Fruit fly (Drosophila melanogaster) whole organism, adult: Measurements from ENCODE around the gene CARPA.

Experiments used
- CG11617 ChIP-seq: fragments of 200-800 bp; sonication (Bioruptor generic); optimal IDR thresholded peaks from 2 replicates; lab custom pipeline; 2017; ENCODE audit warnings: mild to moderate bottlenecking, missing biosample characterization, missing genetic modification reagents, missing genetic modification characterization
- CG12768 ChIP-seq: fragments of 200-800 bp; sonication (Bioruptor generic); optimal IDR thresholded peaks from 2 replicates; lab custom pipeline; 2017; ENCODE audit warnings: missing biosample characterization, missing genetic modification characterization, mild to moderate bottlenecking, moderate library complexity, missing genetic modification reagents
- CG14711 ChIP-seq: fragments of 200-800 bp; sonication (Bioruptor generic); optimal IDR thresholded peaks from 2 replicates; lab custom pipeline; 2018; ENCODE audit warnings: missing biosample characterization, mild to moderate bottlenecking, missing genetic modification characterization, moderate library complexity
- CG1620 ChIP-seq: fragments of 200-800 bp; sonication (Bioruptor generic); optimal IDR thresholded peaks from 2 replicates; lab custom pipeline; 2016; ENCODE audit warnings: missing biosample characterization, missing genetic modification characterization
- CG33017 ChIP-seq: fragments of 200-800 bp; sonication (Bioruptor generic); optimal IDR thresholded peaks from 2 replicates; lab custom pipeline; 2018; ENCODE audit warnings: missing biosample characterization, mild to moderate bottlenecking, missing genetic modification characterization, moderate library complexity
- CG5204 ChIP-seq: fragments of 200-800 bp; sonication (Bioruptor generic); optimal IDR thresholded peaks from 2 replicates; lab custom pipeline; 2016; ENCODE audit warnings: missing biosample characterization, missing genetic modification characterization
- CG7045 ChIP-seq: fragments of 200-800 bp; sonication (Bioruptor generic); optimal IDR thresholded peaks from 2 replicates; lab custom pipeline; 2017; ENCODE audit warnings: missing biosample characterization, mild to moderate bottlenecking, missing genetic modification characterization
- CG7101 ChIP-seq: fragments of 200-800 bp; sonication (Bioruptor generic); optimal IDR thresholded peaks from 2 replicates; lab custom pipeline; 2018; ENCODE audit warnings: missing biosample characterization, mild to moderate bottlenecking, missing genetic modification characterization, moderate library complexity
- Clk ChIP-seq: fragments of 200-800 bp; sonication (Bioruptor generic); optimal IDR thresholded peaks from 2 replicates; lab custom pipeline; 2017; ENCODE audit warnings: missing biosample characterization, missing genetic modification characterization
- Crg-1 ChIP-seq: fragments of 200-800 bp; sonication (Bioruptor generic); optimal IDR thresholded peaks from 2 replicates; lab custom pipeline; 2016; ENCODE audit warnings: missing biosample characterization, missing genetic modification characterization
- Hr96 ChIP-seq: fragments of 200-800 bp; sonication (Bioruptor generic); optimal IDR thresholded peaks from 2 replicates; lab custom pipeline; 2016; ENCODE audit warnings: missing biosample characterization, missing genetic modification characterization
- Mnt ChIP-seq: fragments of 200-800 bp; sonication (Bioruptor generic); optimal IDR thresholded peaks from 2 replicates; lab custom pipeline; 2016; ENCODE audit warnings: missing biosample characterization, mild to moderate bottlenecking, missing genetic modification characterization
- bab1 ChIP-seq: fragments of 200-800 bp; sonication (Bioruptor generic); optimal IDR thresholded peaks from 3 replicates; lab custom pipeline; 2019; ENCODE audit warnings: missing biosample characterization, mild to moderate bottlenecking, missing genetic modification characterization, moderate library complexity
- cic ChIP-seq: fragments of 200-800 bp; sonication (Bioruptor generic); optimal IDR thresholded peaks from 2 replicates; lab custom pipeline; 2017; ENCODE audit warnings: missing biosample characterization, mild to moderate bottlenecking, missing genetic modification characterization, moderate library complexity
- cnc ChIP-seq, 2 experiments: fragments of >200 bp; optimal IDR thresholded peaks; 2 replicates each; lab custom pipeline; 2017
- kay ChIP-seq: fragments of 200-800 bp; sonication (Bioruptor generic); peaks from one replicate; lab custom pipeline; 2016; ENCODE audit warnings: missing biosample characterization, missing genetic modification characterization, borderline replicate concordance
- ovo ChIP-seq: fragments of 200-800 bp; sonication (Bioruptor generic); optimal IDR thresholded peaks from 2 replicates; lab custom pipeline; 2016; ENCODE audit warnings: missing biosample characterization, missing genetic modification characterization
- pad ChIP-seq: fragments of 200-800 bp; sonication (Bioruptor generic); optimal IDR thresholded peaks from 3 replicates; lab custom pipeline; 2017; ENCODE audit warnings: missing biosample characterization, missing genetic modification characterization, mild to moderate bottlenecking, moderate library complexity, missing genetic modification reagents
- tj ChIP-seq: fragments of 200-800 bp; sonication (Bioruptor generic); optimal IDR thresholded peaks from 3 replicates; lab custom pipeline; 2017; ENCODE audit warnings: missing biosample characterization, mild to moderate bottlenecking, missing genetic modification characterization, moderate library complexity
- toe ChIP-seq: fragments of 200-800 bp; sonication (Bioruptor generic); optimal IDR thresholded peaks from 2 replicates; lab custom pipeline; 2016; ENCODE audit warnings: missing biosample characterization, missing genetic modification characterization

CARPA gene

dm6 chrX:7825897-7826296 lies at the start of gene CARPA:
Gene CARPA (plus strand): TSS chrX:7826197.
- TF ChIP-seq CG7045 (GFP tag; lab: Kevin White, UChicago), result no peak
- TF ChIP-seq Crg-1 (GFP tag; lab: Kevin White, UChicago), result no peak
- no peak for TF ChIP-seq CG7101 (tag; lab: Kevin White, UChicago)
- TF ChIP-seq bab1 (GFP tag; lab: Kevin White, UChicago), result no peak
- no peak for TF ChIP-seq cic (GFP tag; lab: Kevin White, UChicago)
- TF ChIP-seq Clk (GFP tag; lab: Kevin White, UChicago), result no peak
- TF ChIP-seq Hr96 (GFP tag; lab: Kevin White, UChicago), result no peak
- no peak for TF ChIP-seq tj
- no peak for TF ChIP-seq CG1620 (GFP tag; lab: Kevin White, UChicago)
- TF ChIP-seq pad, result no peak
- no peak for TF ChIP-seq kay (GFP tag; lab: Kevin White, UChicago)
- no peak for TF ChIP-seq Mnt
- no peak for TF ChIP-seq ovo

- TF ChIP-seq kay (GFP tag; lab: Kevin White, UChicago) (no peak), CG7045 (GFP tag; lab: Kevin White, UChicago) (no peak), cnc (optimal IDR thresholded peaks at IDR 0.05; lab: Kevin White, UChicago) (no peak), Hr96 (GFP tag; lab: Kevin White, UChicago) (no peak), CG12768 (GFP tag; lab: Kevin White, UChicago) (no peak), pad (no peak), CG5204 (no peak), CG1620 (GFP tag; lab: Kevin White, UChicago) (no peak), bab1 (GFP tag; lab: Kevin White, UChicago) (no peak)
Measured at dm6 chrX:7777905-7778304, 48.1 kb upstream of the CARPA start, which contains the start of gene CG32718. Gene CG32718 (plus strand): TSS chrX:7778205.

- TF ChIP-seq CG33017 (no peak), Clk (GFP tag; lab: Kevin White, UChicago) (no peak), pad (no peak), CG1620 (GFP tag; lab: Kevin White, UChicago) (no peak), tj (no peak), ovo (no peak), cic (GFP tag; lab: Kevin White, UChicago) (no peak), CG7045 (GFP tag; lab: Kevin White, UChicago) (no peak), CG5204 (no peak), Hr96 (GFP tag; lab: Kevin White, UChicago) (no peak)
Measured at dm6 chrX:7791086-7791485, 34.9 kb upstream of the CARPA start.

dm6 chrX:7801085-7801484 lies 24.9 kb upstream of the CARPA start:
- TF ChIP-seq CG7045 (GFP tag; lab: Kevin White, UChicago), result no peak
- TF ChIP-seq tj, result no peak
- no peak for TF ChIP-seq cic (GFP tag; lab: Kevin White, UChicago)
- no peak for TF ChIP-seq Crg-1 (GFP tag; lab: Kevin White, UChicago)
- no peak for TF ChIP-seq CG12768 (GFP tag; lab: Kevin White, UChicago)
- TF ChIP-seq Mnt, result no peak
- no peak for TF ChIP-seq kay (GFP tag; lab: Kevin White, UChicago)
- no peak for TF ChIP-seq CG33017
- no peak for TF ChIP-seq cnc (optimal IDR thresholded peaks at IDR 0.05; lab: Kevin White, UChicago)
- TF ChIP-seq CG7101 (tag; lab: Kevin White, UChicago), result no peak
- no peak for TF ChIP-seq CG14711 (tag; lab: Kevin White, UChicago)
- TF ChIP-seq CG5204, result no peak

dm6 chrX:7822910-7823309 lies 3.1 kb upstream of the CARPA start:
- no peak for TF ChIP-seq toe
- TF ChIP-seq CG7101 (tag; lab: Kevin White, UChicago), result no peak
- no peak for TF ChIP-seq Hr96 (GFP tag; lab: Kevin White, UChicago)
- TF ChIP-seq CG12768 (GFP tag; lab: Kevin White, UChicago), result no peak
- TF ChIP-seq Clk (GFP tag; lab: Kevin White, UChicago), result no peak
- no peak for TF ChIP-seq cnc (optimal IDR thresholded peaks at IDR 0.05; lab: Kevin White, UChicago)
- no peak for TF ChIP-seq CG7045 (GFP tag; lab: Kevin White, UChicago)
- TF ChIP-seq pad, result no peak
- TF ChIP-seq Mnt, result no peak
- no peak for TF ChIP-seq bab1 (GFP tag; lab: Kevin White, UChicago)
- no peak for TF ChIP-seq cic (GFP tag; lab: Kevin White, UChicago)
- TF ChIP-seq tj, result no peak
- no peak for TF ChIP-seq Crg-1 (GFP tag; lab: Kevin White, UChicago)

- TF ChIP-seq CG14711 (tag; lab: Kevin White, UChicago), result no peak
- no peak for TF ChIP-seq Crg-1 (GFP tag; lab: Kevin White, UChicago)
- TF ChIP-seq ovo, result no peak
- no peak for TF ChIP-seq CG7045 (GFP tag; lab: Kevin White, UChicago)
- TF ChIP-seq Clk (GFP tag; lab: Kevin White, UChicago), result no peak
- no peak for TF ChIP-seq Hr96 (GFP tag; lab: Kevin White, UChicago)
- no peak for TF ChIP-seq cic (GFP tag; lab: Kevin White, UChicago)
- TF ChIP-seq CG11617 (GFP tag; lab: Kevin White, UChicago), result no peak
- no peak for TF ChIP-seq Mnt
- TF ChIP-seq tj, result no peak
- no peak for TF ChIP-seq CG5204
- no peak for TF ChIP-seq cnc (optimal IDR thresholded peaks at IDR 0.05; lab: Kevin White, UChicago)
- TF ChIP-seq toe, result no peak
Measured at dm6 chrX:7825310-7825709, 687 bp upstream of the CARPA start.

- TF ChIP-seq CG1620 (GFP tag; lab: Kevin White, UChicago), result no peak
- TF ChIP-seq ovo, result no peak
- TF ChIP-seq Hr96 (GFP tag; lab: Kevin White, UChicago), result no peak
- no peak for TF ChIP-seq CG7101 (tag; lab: Kevin White, UChicago)
- no peak for TF ChIP-seq pad
- no peak for TF ChIP-seq cnc (optimal IDR thresholded peaks at IDR 0.05; lab: Kevin White, UChicago)
- no peak for TF ChIP-seq bab1 (GFP tag; lab: Kevin White, UChicago)
- no peak for TF ChIP-seq CG33017
- TF ChIP-seq kay (GFP tag; lab: Kevin White, UChicago), result no peak
- no peak for TF ChIP-seq cic (GFP tag; lab: Kevin White, UChicago)
- TF ChIP-seq Crg-1 (GFP tag; lab: Kevin White, UChicago), result no peak
- TF ChIP-seq CG5204, result no peak
- no peak for TF ChIP-seq CG12768 (GFP tag; lab: Kevin White, UChicago)
- TF ChIP-seq CG7045 (GFP tag; lab: Kevin White, UChicago), result no peak
- no peak for TF ChIP-seq tj
- TF ChIP-seq CG11617 (GFP tag; lab: Kevin White, UChicago), result no peak
Measured at dm6 chrX:7854144-7854543, 28.1 kb downstream of the CARPA start, which contains the start of gene CG10920. Gene CG10920 (minus strand): TSS chrX:7854244.
